Fruit fly (Drosophila melanogaster) whole organism, embryonic: Measurements from ENCODE around the gene neur.
A peak's percentile ranks its signal among the peaks of the same experiment; 100 is the strongest.

Experiments used
- C15 ChIP-seq: fragments of 200-800 bp; sonication (Bioruptor generic); IDR thresholded peaks from 3 replicates; pipeline ENCODE4 v1.3.6; 2022; ENCODE audit warnings: missing biosample characterization, missing genetic modification characterization
- CG10267 ChIP-seq: fragments of 200-800 bp; sonication (Bioruptor generic); optimal IDR thresholded peaks from 2 replicates; lab custom pipeline; 2018; ENCODE audit warnings: missing biosample characterization, mild to moderate bottlenecking, missing genetic modification characterization, moderate library complexity
- CG10462 ChIP-seq: fragments of 200-800 bp; sonication (Bioruptor generic); optimal IDR thresholded peaks from 2 replicates; lab custom pipeline; 2016; ENCODE audit warnings: missing biosample characterization, missing genetic modification characterization
- CG10654 ChIP-seq: fragments of 200-800 bp; sonication (Bioruptor generic); optimal IDR thresholded peaks from 2 replicates; lab custom pipeline; 2016; ENCODE audit warnings: missing biosample characterization, missing genetic modification characterization
- CG12299 ChIP-seq: fragments of 200-800 bp; sonication (Bioruptor generic); optimal IDR thresholded peaks from 2 replicates; lab custom pipeline; 2018; ENCODE audit warnings: missing biosample characterization, mild to moderate bottlenecking, missing genetic modification characterization
- CG12391 ChIP-seq: fragments of 200-800 bp; sonication (Bioruptor generic); optimal IDR thresholded peaks from 3 replicates; lab custom pipeline; 2018; ENCODE audit warnings: missing biosample characterization, mild to moderate bottlenecking, missing genetic modification characterization, moderate library complexity
- CG14710 ChIP-seq: fragments of 200-800 bp; sonication (Bioruptor generic); optimal IDR thresholded peaks from 3 replicates; lab custom pipeline; 2019; ENCODE audit warnings: missing biosample characterization, mild to moderate bottlenecking, missing genetic modification characterization, moderate library complexity
- CG1529 ChIP-seq: fragments of 200-800 bp; sonication (Bioruptor generic); optimal IDR thresholded peaks from 3 replicates; lab custom pipeline; 2018; ENCODE audit warnings: missing biosample characterization, missing genetic modification characterization
- CG15696 ChIP-seq: fragments of 200-800 bp; sonication (Bioruptor generic); optimal IDR thresholded peaks from 2 replicates; lab custom pipeline; 2019; ENCODE audit warnings: missing biosample characterization, mild to moderate bottlenecking, missing genetic modification characterization, moderate library complexity
- CG17359 ChIP-seq: fragments of 200-800 bp; sonication (Bioruptor generic); optimal IDR thresholded peaks from 3 replicates; lab custom pipeline; 2018; ENCODE audit warnings: missing biosample characterization, mild to moderate bottlenecking, missing genetic modification characterization, moderate library complexity
- CG17568 ChIP-seq: fragments of 200-800 bp; sonication (Bioruptor generic); optimal IDR thresholded peaks from 2 replicates; lab custom pipeline; 2018; ENCODE audit warnings: missing biosample characterization, mild to moderate bottlenecking, missing genetic modification characterization, moderate library complexity
- CG1792 ChIP-seq: fragments of 200-800 bp; sonication (Bioruptor generic); optimal IDR thresholded peaks from 2 replicates; lab custom pipeline; 2016; ENCODE audit warnings: missing biosample characterization, missing genetic modification characterization
- CG18262 ChIP-seq: fragments of 200-800 bp; optimal IDR thresholded peaks from 3 replicates; lab custom pipeline; 2019; ENCODE audit warnings: missing biosample characterization, mild to moderate bottlenecking, missing genetic modification characterization, moderate library complexity
- CG30403 ChIP-seq: fragments of 200-800 bp; sonication (Bioruptor generic); optimal IDR thresholded peaks from 3 replicates; lab custom pipeline; 2016; ENCODE audit warnings: missing biosample characterization, missing genetic modification characterization
- CG3995 ChIP-seq: fragments of 200-800 bp; sonication (Bioruptor generic); optimal IDR thresholded peaks from 3 replicates; lab custom pipeline; 2016; ENCODE audit warnings: missing biosample characterization, missing genetic modification characterization
- CG4854 ChIP-seq: fragments of 200-800 bp; sonication (Bioruptor generic); optimal IDR thresholded peaks from 2 replicates; lab custom pipeline; 2016; ENCODE audit warnings: missing biosample characterization, missing genetic modification characterization, inconsistent platforms
- CG6765 ChIP-seq: fragments of 200-800 bp; sonication (Bioruptor generic); optimal IDR thresholded peaks from 3 replicates; lab custom pipeline; 2017; ENCODE audit warnings: missing biosample characterization, mild to moderate bottlenecking, missing genetic modification characterization
- CG8924 ChIP-seq: fragments of 200-800 bp; optimal IDR thresholded peaks from 3 replicates; lab custom pipeline; 2019; ENCODE audit warnings: missing biosample characterization, mild to moderate bottlenecking, missing genetic modification characterization, moderate library complexity
- CG9727 ChIP-seq: fragments of 200-800 bp; sonication (Bioruptor generic); optimal IDR thresholded peaks from 3 replicates; lab custom pipeline; 2017; ENCODE audit warnings: missing biosample characterization, mild to moderate bottlenecking, missing genetic modification characterization
- Dref ChIP-seq: fragments of 200-800 bp; sonication (Bioruptor generic); IDR thresholded peaks from 2 replicates; pipeline ENCODE4 v1.3.6; 2022; ENCODE audit warnings: missing biosample characterization, missing genetic modification characterization
- Fer1 ChIP-seq: fragments of 200-800 bp; sonication (Bioruptor generic); optimal IDR thresholded peaks from 2 replicates; lab custom pipeline; 2017; ENCODE audit warnings: missing biosample characterization, mild to moderate bottlenecking, missing genetic modification characterization
- H15 ChIP-seq: fragments of 200-800 bp; sonication (Bioruptor generic); IDR thresholded peaks from 3 replicates; pipeline ENCODE4 v1.3.6; 2022; ENCODE audit warnings: missing biosample characterization, missing genetic modification characterization
- HLH3B ChIP-seq: fragments of 200-800 bp; sonication (Bioruptor generic); IDR thresholded peaks from 2 replicates; pipeline ENCODE4 v1.3.6; 2022; ENCODE audit warnings: missing biosample characterization, missing genetic modification characterization
- HLH54F ChIP-seq: fragments of 200-800 bp; sonication (Bioruptor generic); optimal IDR thresholded peaks from 3 replicates; lab custom pipeline; 2016; ENCODE audit warnings: missing biosample characterization, missing genetic modification characterization
- HLHmδ ChIP-seq: fragments of 200-800 bp; sonication (Bioruptor generic); optimal IDR thresholded peaks from 2 replicates; lab custom pipeline; 2018; ENCODE audit warnings: missing biosample characterization, mild to moderate bottlenecking, missing genetic modification characterization, moderate library complexity
- HmgZ ChIP-seq: fragments of 200-800 bp; sonication (Bioruptor generic); optimal IDR thresholded peaks from 2 replicates; lab custom pipeline; 2018; ENCODE audit warnings: missing biosample characterization, mild to moderate bottlenecking, missing genetic modification characterization
- Hr78 ChIP-seq, 2 experiments: fragments of 200-800 bp in 1 of 2; fragments of >200 bp in 1 of 2; sonication (Bioruptor generic) in 1 of 2; optimal IDR thresholded peaks; 2 replicates each; lab custom pipeline; 2017 to 2019; ENCODE audit warnings: missing biosample characterization in 2 of 2, missing genetic modification characterization in 2 of 2, mild to moderate bottlenecking in 1 of 2, moderate library complexity in 1 of 2
- MESR4 ChIP-seq: fragments of 200-800 bp; sonication (Bioruptor generic); optimal IDR thresholded peaks from 2 replicates; lab custom pipeline; 2018; ENCODE audit warnings: missing biosample characterization, mild to moderate bottlenecking, missing genetic modification characterization, moderate library complexity
- MTF-1 ChIP-seq: fragments of 200-800 bp; sonication (Bioruptor generic); optimal IDR thresholded peaks from 2 replicates; lab custom pipeline; 2018; ENCODE audit warnings: missing biosample characterization, mild to moderate bottlenecking, missing genetic modification characterization, borderline replicate concordance
- Sin3A ChIP-seq: fragments of >200 bp; optimal IDR thresholded peaks from 2 replicates; lab custom pipeline; 2018
- Tbp ChIP-seq: fragments of >200 bp; optimal IDR thresholded peaks from 2 replicates; lab custom pipeline; 2018; ENCODE audit warnings: missing biosample characterization, missing genetic modification characterization
- Xrp1 ChIP-seq: fragments of 200-800 bp; sonication (Bioruptor generic); IDR thresholded peaks from 2 replicates; pipeline ENCODE4 v1.3.6; 2022; ENCODE audit warnings: missing biosample characterization, missing genetic modification characterization
- ap ChIP-seq: fragments of 200-800 bp; sonication (Bioruptor generic); IDR thresholded peaks from 2 replicates; pipeline ENCODE4 v1.3.6; 2022; ENCODE audit warnings: missing biosample characterization, missing genetic modification characterization
- crc ChIP-seq: fragments of 200-800 bp; sonication (Bioruptor generic); optimal IDR thresholded peaks from 2 replicates; lab custom pipeline; 2016; ENCODE audit warnings: missing biosample characterization, missing genetic modification characterization
- croc ChIP-seq: fragments of 200-800 bp; sonication (Bioruptor generic); conservative IDR thresholded peaks from 3 replicates; pipeline ENCODE4 v1.3.6; 2022; ENCODE audit warnings: missing biosample characterization, missing genetic modification characterization
- crol ChIP-seq: fragments of 200-800 bp; sonication (Bioruptor generic); IDR thresholded peaks from 2 replicates; pipeline ENCODE4 v1.3.6; 2022; ENCODE audit warnings: missing biosample characterization, missing genetic modification characterization
- da ChIP-seq: fragments of 200-800 bp; sonication (Bioruptor generic); optimal IDR thresholded peaks from 2 replicates; lab custom pipeline; 2016; ENCODE audit warnings: missing biosample characterization, missing genetic modification characterization
- ems ChIP-seq: fragments of 200-800 bp; sonication (Bioruptor generic); optimal IDR thresholded peaks from 3 replicates; lab custom pipeline; 2016; ENCODE audit warnings: missing biosample characterization, missing genetic modification characterization
- ftz-f1 ChIP-seq: fragments of 200-800 bp; sonication (Bioruptor generic); optimal IDR thresholded peaks from 2 replicates; lab custom pipeline; 2016; ENCODE audit warnings: missing biosample characterization, missing genetic modification characterization
- grn ChIP-seq: fragments of 200-800 bp; sonication (Bioruptor generic); optimal IDR thresholded peaks from 3 replicates; lab custom pipeline; 2017; ENCODE audit warnings: missing biosample characterization, missing genetic modification characterization
- hkb ChIP-seq, 2 experiments: fragments of 200-800 bp in 1 of 2; fragments of >200 bp in 1 of 2; sonication (Bioruptor generic) in 1 of 2; IDR thresholded peaks in 1 of 2; optimal IDR thresholded peaks in 1 of 2; 2 replicates each; pipeline versions ENCODE4 v1.3.6 to Lab custom; 2017 to 2022; ENCODE audit warnings: missing biosample characterization in 1 of 2, missing genetic modification characterization in 1 of 2
- ken ChIP-seq: fragments of 200-800 bp; sonication (Bioruptor generic); IDR thresholded peaks from 3 replicates; pipeline ENCODE4 v1.3.6; 2022; ENCODE audit warnings: missing biosample characterization, missing genetic modification characterization
- maf-S ChIP-seq: fragments of 200-800 bp; sonication (Bioruptor generic); optimal IDR thresholded peaks from 2 replicates; lab custom pipeline; 2016; ENCODE audit warnings: missing biosample characterization, missing genetic modification characterization
- nerfin-1 ChIP-seq: fragments of 200-800 bp; sonication (Bioruptor generic); optimal IDR thresholded peaks from 3 replicates; lab custom pipeline; 2019; ENCODE audit warnings: missing biosample characterization, mild to moderate bottlenecking, missing genetic modification characterization, moderate library complexity
- nmo ChIP-seq: fragments of 200-800 bp; sonication (Bioruptor generic); optimal IDR thresholded peaks from 2 replicates; lab custom pipeline; 2018; ENCODE audit warnings: missing biosample characterization, mild to moderate bottlenecking, missing genetic modification characterization, moderate library complexity
- prd ChIP-seq, 3 experiments: fragments of >200 bp in 2 of 3; fragments of 200-800 bp in 1 of 3; sonication (Bioruptor generic) in 1 of 3; optimal IDR thresholded peaks in 2 of 3; IDR thresholded peaks in 1 of 3; 2 replicates in 2 of 3; 3 replicates in 1 of 3; pipeline versions ENCODE4 v1.3.6 to Lab custom; 2017 to 2022; ENCODE audit warnings: missing biosample characterization in 1 of 3, missing genetic modification characterization in 1 of 3
- row ChIP-seq: fragments of 200-800 bp; sonication (Bioruptor generic); IDR thresholded peaks from 3 replicates; pipeline ENCODE4 v1.3.6; 2022; ENCODE audit warnings: missing biosample characterization, missing genetic modification characterization
- salm ChIP-seq: fragments of 200-800 bp; sonication (Bioruptor generic); optimal IDR thresholded peaks from 2 replicates; lab custom pipeline; 2018; ENCODE audit warnings: missing biosample characterization, mild to moderate bottlenecking, missing genetic modification characterization
- schlank ChIP-seq: fragments of 200-800 bp; sonication (Bioruptor generic); optimal IDR thresholded peaks from 2 replicates; lab custom pipeline; 2018; ENCODE audit warnings: missing biosample characterization, mild to moderate bottlenecking, missing genetic modification characterization
- sens ChIP-seq: fragments of 200-800 bp; sonication (Bioruptor generic); peaks from one replicate; lab custom pipeline; 2016; ENCODE audit warnings: missing biosample characterization, missing genetic modification characterization
- sob ChIP-seq: fragments of 200-800 bp; sonication (Bioruptor generic); IDR thresholded peaks from 2 replicates; pipeline ENCODE4 v1.3.6; 2022; ENCODE audit warnings: missing biosample characterization, missing genetic modification characterization

Gene neur

dm6 chr3R:9035252-9035651 lies 4.0 kb downstream of the neur start:
- no peak for TF ChIP-seq CG10654 (GFP tag; lab: Kevin White, UChicago)
- TF ChIP-seq grn (GFP tag; lab: Kevin White, UChicago) = no peak
- peak; percentile 32 for TF ChIP-seq CG18262 (tag; lab: Kevin White, UChicago)
- no peak for TF ChIP-seq sob
- no peak for TF ChIP-seq MESR4 (GFP tag; lab: Kevin White, UChicago)
- peak; percentile 56 for TF ChIP-seq CG15696
- no peak for TF ChIP-seq da (GFP tag; lab: Kevin White, UChicago)
- TF ChIP-seq Tbp (GFP tag; lab: Kevin White, UChicago) = no peak
- TF ChIP-seq CG30403 (GFP tag; lab: Kevin White, UChicago) = no peak
- TF ChIP-seq nmo (GFP tag; lab: Kevin White, UChicago) = no peak
- no peak for TF ChIP-seq CG10462 (GFP tag; lab: Kevin White, UChicago)
- no peak for TF ChIP-seq CG6765 (GFP tag; lab: Kevin White, UChicago)
- TF ChIP-seq row = peak; percentile 42; the same call in 1 of the 3 replicates
- no peak for TF ChIP-seq CG17568 (GFP tag; lab: Kevin White, UChicago)
- TF ChIP-seq CG12391 = peak; percentile 15
- no peak for TF ChIP-seq Hr78 (GFP tag; optimal IDR thresholded peaks at IDR 0.05; lab: Kevin White, UChicago)
- TF ChIP-seq nerfin-1 (tag; lab: Kevin White, UChicago) = no peak
- no peak for TF ChIP-seq H15 (GFP tag; lab: Robert Waterston, UW)
- TF ChIP-seq ftz-f1 = no peak
- no peak for TF ChIP-seq hkb (optimal IDR thresholded peaks at IDR 0.05; lab: Kevin White, UChicago)
- 0 out of 2 replicates have a peak, but pooled peaks have one; percentile 16 for TF ChIP-seq hkb (GFP tag; IDR thresholded peaks at IDR 0.05; lab: Robert Waterston, UW)
- no peak for TF ChIP-seq Fer1 (GFP tag; lab: Kevin White, UChicago)
- TF ChIP-seq crc (GFP tag; lab: Kevin White, UChicago) = no peak
- no peak for TF ChIP-seq Sin3A
- no peak for TF ChIP-seq CG12299 (tag; lab: Kevin White, UChicago)
- TF ChIP-seq CG1529 (GFP tag; lab: Kevin White, UChicago) = no peak
- TF ChIP-seq CG17359 (tag; lab: Kevin White, UChicago) = no peak
- peak; percentile 13 for TF ChIP-seq CG10267
- TF ChIP-seq CG1792 (GFP tag; lab: Kevin White, UChicago) = no peak
- peak; percentile 29; the same call in 1 of the 2 replicates for TF ChIP-seq Xrp1
- TF ChIP-seq crol (GFP tag; lab: Robert Waterston, UW) = peak; percentile 41; the same call in 1 of the 2 replicates
- no peak for TF ChIP-seq Dref
- peak; percentile 15 for TF ChIP-seq CG14710
- peak; percentile 25 for TF ChIP-seq sens (GFP tag; lab: Kevin White, UChicago)
- no peak for TF ChIP-seq ems (GFP tag; lab: Kevin White, UChicago)
- no peak for TF ChIP-seq croc (GFP tag; lab: Robert Waterston, UW)
- TF ChIP-seq HLH54F (GFP tag; lab: Kevin White, UChicago) = no peak
- TF ChIP-seq HmgZ (tag; lab: Kevin White, UChicago) = no peak
- no peak for TF ChIP-seq HLH3B (GFP tag; lab: Robert Waterston, UW)
- TF ChIP-seq CG9727 (GFP tag; lab: Kevin White, UChicago) = peak; percentile 13
- no peak for TF ChIP-seq MTF-1 (GFP tag; lab: Kevin White, UChicago)
- no peak for TF ChIP-seq ap (GFP tag; lab: Robert Waterston, UW)
- no peak for TF ChIP-seq salm
- TF ChIP-seq CG4854 (GFP tag; lab: Kevin White, UChicago) = no peak
- TF ChIP-seq C15 (GFP tag; lab: Robert Waterston, UW) = no peak
- no peak for TF ChIP-seq CG3995 (GFP tag; lab: Kevin White, UChicago)
- TF ChIP-seq prd (optimal IDR thresholded peaks at IDR 0.05; lab: Kevin White, UChicago) = no peak
- TF ChIP-seq prd (GFP tag; IDR thresholded peaks at IDR 0.05; lab: Robert Waterston, UW) = peak; percentile 32; the same call in 1 of the 3 replicates
- peak; percentile 16 for TF ChIP-seq CG8924 (tag; lab: Kevin White, UChicago)
- no peak for TF ChIP-seq ken (GFP tag; lab: Robert Waterston, UW)
- no peak for TF ChIP-seq maf-S (GFP tag; lab: Kevin White, UChicago)
- TF ChIP-seq schlank (tag; lab: Kevin White, UChicago) = no peak
- no peak for TF ChIP-seq HLHmδ (GFP tag; lab: Kevin White, UChicago)
